Worm (Caenorhabditis elegans): ENCODE results near the gene K04C2.8.
A peak's percentile ranks its signal among the peaks of the same experiment; 100 is the strongest.

The K04C2.8 gene

ce11 chrIII:6895166-6895565, 25.1 kb downstream of the K04C2.8 start (continued):
- TF ChIP-seq unc-39 (tag; optimal IDR thresholded peaks at IDR 0.05) = no peak

- no peak for TF ChIP-seq nhr-10 (tag; optimal IDR thresholded peaks at IDR 0.05)
- no peak for TF ChIP-seq skn-1 (tag; optimal IDR thresholded peaks at IDR 0.05)
- TF ChIP-seq R02D3.7 (tag; optimal IDR thresholded peaks at IDR 0.05) = no peak
- no peak for TF ChIP-seq C34F6.9 (tag; optimal IDR thresholded peaks at IDR 0.05)
- no peak for TF ChIP-seq dmd-4 (tag; optimal IDR thresholded peaks at IDR 0.05)
- no peak for TF ChIP-seq snpc-4 (tag; optimal IDR thresholded peaks at IDR 0.05)
- TF ChIP-seq Y55F3AM.14 (GFP tag; optimal IDR thresholded peaks at IDR 0.05) = no peak
These were observed 25.6 kb downstream of the K04C2.8 start for ce11 chrIII:6895677-6896076.

- TF ChIP-seq R02D3.7 (tag; optimal IDR thresholded peaks at IDR 0.05) = no peak
- peak; percentile 83 for TF ChIP-seq ztf-4 (tag; optimal IDR thresholded peaks at IDR 0.05)
- peak; percentile 95 for TF ChIP-seq sma-3 (GFP tag; optimal IDR thresholded peaks at IDR 0.05)
- TF ChIP-seq nhr-25 (tag; optimal IDR thresholded peaks at IDR 0.05) = peak; percentile 90
- TF ChIP-seq lin-11 (tag; optimal IDR thresholded peaks at IDR 0.05) = no peak
- no peak for TF ChIP-seq nhr-237 (tag; optimal IDR thresholded peaks at IDR 0.05)
- no peak for TF ChIP-seq Y55F3AM.14 (GFP tag; optimal IDR thresholded peaks at IDR 0.05)
- peak; percentile 86 for TF ChIP-seq nhr-129 (tag; optimal IDR thresholded peaks at IDR 0.05)
- no peak for TF ChIP-seq nhr-12 (tag; optimal IDR thresholded peaks at IDR 0.05)
- TF ChIP-seq mab-5 (tag; optimal IDR thresholded peaks at IDR 0.05) = peak; percentile 21
- TF ChIP-seq skn-1 (tag; optimal IDR thresholded peaks at IDR 0.05) = no peak
- TF ChIP-seq ceh-16 (tag; optimal IDR thresholded peaks at IDR 0.05) = no peak
- no peak for TF ChIP-seq ceh-82 (tag; optimal IDR thresholded peaks at IDR 0.05)
- TF ChIP-seq lsy-2 (tag; optimal IDR thresholded peaks at IDR 0.05) = peak; percentile 40 to 86
- peak; percentile 27 for TF ChIP-seq lin-39 (tag; optimal IDR thresholded peaks at IDR 0.05)
- peak; percentile 90 for TF ChIP-seq nhr-21 (tag; optimal IDR thresholded peaks at IDR 0.05)
- no peak for TF ChIP-seq zag-1 (tag; optimal IDR thresholded peaks at IDR 0.05)
- TF ChIP-seq crh-2 (tag; optimal IDR thresholded peaks at IDR 0.05) = peak; percentile 91
- TF ChIP-seq sma-9 (GFP tag; optimal IDR thresholded peaks at IDR 0.05) = peak; percentile 98
- no peak for TF ChIP-seq sma-9 (tag; optimal IDR thresholded peaks at IDR 0.05)
- TF ChIP-seq ztf-11 (tag; optimal IDR thresholded peaks at IDR 0.05) = no peak
- TF ChIP-seq nhr-23 (tag; optimal IDR thresholded peaks at IDR 0.05) = no peak
- TF ChIP-seq gmeb-1 (tag; optimal IDR thresholded peaks at IDR 0.05) = peak; percentile 68
- no peak for TF ChIP-seq mbf-1 (tag; optimal IDR thresholded peaks at IDR 0.05)
- TF ChIP-seq C34F6.9 (tag; optimal IDR thresholded peaks at IDR 0.05) = peak; percentile 94
- peak; percentile 61 for TF ChIP-seq unc-55 (GFP tag; optimal IDR thresholded peaks at IDR 0.05)
- TF ChIP-seq lin-13 (GFP tag; optimal IDR thresholded peaks at IDR 0.05) = peak; percentile 47
- TF ChIP-seq F13H6.1 (tag; optimal IDR thresholded peaks at IDR 0.05) = peak; percentile 83
- no peak for TF ChIP-seq elt-1 (tag; optimal IDR thresholded peaks at IDR 0.05)
- TF ChIP-seq nhr-10 (tag; optimal IDR thresholded peaks at IDR 0.05) = no peak
- TF ChIP-seq unc-39 (tag; optimal IDR thresholded peaks at IDR 0.05) = no peak
- peak; percentile 87 for TF ChIP-seq nhr-6 (tag; optimal IDR thresholded peaks at IDR 0.05)
- no peak for TF ChIP-seq peb-1 (tag; optimal IDR thresholded peaks at IDR 0.05)
- TF ChIP-seq ztf-1 (GFP tag; conservative IDR thresholded peaks at IDR 0.05) = no peak
- peak; percentile 79 for TF ChIP-seq sem-4 (tag; optimal IDR thresholded peaks at IDR 0.05)
- peak; percentile 66 for TF ChIP-seq blmp-1 (tag; optimal IDR thresholded peaks at IDR 0.05; ENCODE audit: insufficient read depth)
- no peak for TF ChIP-seq nhr-11 (tag; optimal IDR thresholded peaks at IDR 0.05)
- TF ChIP-seq fos-1 (tag; optimal IDR thresholded peaks at IDR 0.05) = peak; percentile 58
- TF ChIP-seq elt-3 (tag; optimal IDR thresholded peaks at IDR 0.05) = no peak
- no peak for TF ChIP-seq dmd-4 (tag; optimal IDR thresholded peaks at IDR 0.05)
- TF ChIP-seq mdl-1 (tag; optimal IDR thresholded peaks at IDR 0.05) = no peak
- peak; percentile 84 for TF ChIP-seq ama-1 (optimal IDR thresholded peaks at IDR 0.05)
- no peak for TF ChIP-seq aly-2 (tag; optimal IDR thresholded peaks at IDR 0.05)
- TF ChIP-seq alr-1 (tag; optimal IDR thresholded peaks at IDR 0.05) = no peak
- TF ChIP-seq nhr-77 (tag; optimal IDR thresholded peaks at IDR 0.05) = no peak
- no peak for TF ChIP-seq ZK546.5 (tag; optimal IDR thresholded peaks at IDR 0.05)
- TF ChIP-seq egl-27 (tag; optimal IDR thresholded peaks at IDR 0.05) = peak; percentile 96
- no peak for TF ChIP-seq unc-62 (GFP tag; optimal IDR thresholded peaks at IDR 0.05)
- TF ChIP-seq snpc-4 (tag; optimal IDR thresholded peaks at IDR 0.05) = no peak
These were observed 27.5 kb downstream of the K04C2.8 start, which contains the start of gene T07E3.4 for ce11 chrIII:6897587-6898064. Gene T07E3.4 (plus strand): TSS chrIII:6898014.
